Fruit fly (Drosophila melanogaster) whole organism, embryonic: ENCODE data around the gene CG15296.

Experiments used
- Awh ChIP-seq: fragments of 200-800 bp; sonication (Bioruptor generic); IDR thresholded peaks from 2 replicates; pipeline ENCODE4, ENCODE4 v1.3.6; 2022; ENCODE audit warnings: missing biosample characterization, missing genetic modification characterization
- CG13123 ChIP-seq: fragments of 200-800 bp; sonication (Bioruptor generic); optimal IDR thresholded peaks from 2 replicates; lab custom pipeline; 2016; ENCODE audit warnings: missing biosample characterization, missing genetic modification characterization
- CG15514 ChIP-seq: fragments of 200-800 bp; sonication (Bioruptor generic); optimal IDR thresholded peaks from 3 replicates; lab custom pipeline; 2017; ENCODE audit warnings: missing biosample characterization, missing genetic modification characterization, mild to moderate bottlenecking, moderate library complexity, missing genetic modification reagents
- CG16815 ChIP-seq: fragments of 200-800 bp; sonication (Bioruptor generic); optimal IDR thresholded peaks from 3 replicates; lab custom pipeline; 2017; ENCODE audit warnings: missing biosample characterization, mild to moderate bottlenecking, missing genetic modification characterization
- CG2202 ChIP-seq: fragments of 200-800 bp; sonication (Bioruptor generic); optimal IDR thresholded peaks from 2 replicates; lab custom pipeline; 2018; ENCODE audit warnings: missing biosample characterization, mild to moderate bottlenecking, missing genetic modification characterization
- CG34224 ChIP-seq: fragments of 200-800 bp; sonication (Bioruptor generic); IDR thresholded peaks from 3 replicates; pipeline ENCODE4 v1.3.6; 2022; ENCODE audit warnings: missing biosample characterization, missing genetic modification characterization; ENCODE audit not compliant: partially characterized antibody
- CG4328 ChIP-seq: fragments of 200-800 bp; sonication (Bioruptor generic); optimal IDR thresholded peaks from 3 replicates; lab custom pipeline; 2017; ENCODE audit warnings: missing biosample characterization, missing genetic modification reagents, missing genetic modification characterization
- CG43689 ChIP-seq: fragments of 200-800 bp; sonication (Bioruptor generic); IDR thresholded peaks from 2 replicates; pipeline ENCODE4 v1.3.6; 2022; ENCODE audit warnings: missing biosample characterization, missing genetic modification characterization
- CG4707 ChIP-seq: fragments of 200-800 bp; sonication (Bioruptor generic); optimal IDR thresholded peaks from 2 replicates; lab custom pipeline; 2018; ENCODE audit warnings: missing biosample characterization, mild to moderate bottlenecking, missing genetic modification characterization, moderate library complexity
- CG4820 ChIP-seq: fragments of 200-800 bp; sonication (Bioruptor generic); optimal IDR thresholded peaks from 3 replicates; lab custom pipeline; 2016; ENCODE audit warnings: missing biosample characterization, missing genetic modification characterization
- CG6654 ChIP-seq: fragments of 200-800 bp; sonication (Bioruptor generic); optimal IDR thresholded peaks from 2 replicates; lab custom pipeline; 2017; ENCODE audit warnings: missing biosample characterization, mild to moderate bottlenecking, missing genetic modification characterization
- CG6791 ChIP-seq: fragments of 200-800 bp; sonication (Bioruptor generic); IDR thresholded peaks from 3 replicates; pipeline ENCODE4 v1.3.6; 2022; ENCODE audit warnings: missing biosample characterization, missing genetic modification characterization; ENCODE audit not compliant: partially characterized antibody
- CG7839 ChIP-seq: fragments of 200-800 bp; sonication (Bioruptor generic); optimal IDR thresholded peaks from 3 replicates; lab custom pipeline; 2018; ENCODE audit warnings: missing biosample characterization, mild to moderate bottlenecking, missing genetic modification characterization, moderate library complexity
- Camta ChIP-seq: fragments of 200-800 bp; sonication (Bioruptor generic); optimal IDR thresholded peaks from 2 replicates; lab custom pipeline; 2016; ENCODE audit warnings: missing biosample characterization, missing genetic modification characterization
- Dad ChIP-seq: fragments of 200-800 bp; sonication (Bioruptor generic); optimal IDR thresholded peaks from 3 replicates; lab custom pipeline; 2016; ENCODE audit warnings: missing biosample characterization, missing genetic modification characterization
- Deaf1 ChIP-seq: fragments of 200-800 bp; optimal IDR thresholded peaks from 3 replicates; lab custom pipeline; 2019; ENCODE audit warnings: missing biosample characterization, mild to moderate bottlenecking, missing genetic modification characterization, moderate library complexity
- Dip3 ChIP-seq: fragments of 200-800 bp; sonication (Bioruptor generic); optimal IDR thresholded peaks from 3 replicates; lab custom pipeline; 2016; ENCODE audit warnings: missing biosample characterization, missing genetic modification characterization
- Eip74EF ChIP-seq, 2 experiments: fragments of 200-800 bp in 1 of 2; fragments of >200 bp in 1 of 2; sonication (Bioruptor generic) in 1 of 2; optimal IDR thresholded peaks; 2 replicates each; lab custom pipeline; 2017 to 2019; ENCODE audit warnings: missing biosample characterization in 2 of 2, missing genetic modification characterization in 2 of 2, mild to moderate bottlenecking in 1 of 2, moderate library complexity in 1 of 2
- Ets65A ChIP-seq: fragments of 200-800 bp; sonication (Bioruptor generic); peaks from one replicate; lab custom pipeline; 2016; ENCODE audit warnings: missing biosample characterization, missing genetic modification characterization
- Fer2 ChIP-seq: fragments of 200-800 bp; sonication (Bioruptor generic); optimal IDR thresholded peaks from 2 replicates; lab custom pipeline; 2018; ENCODE audit warnings: missing biosample characterization, mild to moderate bottlenecking, missing genetic modification characterization, moderate library complexity
- HmgZ ChIP-seq: fragments of 200-800 bp; sonication (Bioruptor generic); optimal IDR thresholded peaks from 2 replicates; lab custom pipeline; 2018; ENCODE audit warnings: missing biosample characterization, mild to moderate bottlenecking, missing genetic modification characterization
- Rfx ChIP-seq: fragments of 200-800 bp; sonication (Bioruptor generic); IDR thresholded peaks from 2 replicates; pipeline ENCODE4 v1.3.6; 2022; ENCODE audit warnings: missing biosample characterization, missing genetic modification characterization
- Sox100B ChIP-seq: fragments of 200-800 bp; sonication (Bioruptor generic); optimal IDR thresholded peaks from 3 replicates; lab custom pipeline; 2018; ENCODE audit warnings: missing biosample characterization, mild to moderate bottlenecking, missing genetic modification characterization
- Ssrp ChIP-seq: fragments of 200-800 bp; sonication (Bioruptor generic); optimal IDR thresholded peaks from 2 replicates; lab custom pipeline; 2018; ENCODE audit warnings: missing biosample characterization, mild to moderate bottlenecking, missing genetic modification characterization, moderate library complexity
- YL-1 ChIP-seq: fragments of 200-800 bp; sonication (Bioruptor generic); optimal IDR thresholded peaks from 3 replicates; lab custom pipeline; 2017; ENCODE audit warnings: missing biosample characterization, mild to moderate bottlenecking, missing genetic modification characterization
- aop ChIP-seq: fragments of 200-800 bp; sonication (Bioruptor generic); IDR thresholded peaks from 2 replicates; pipeline ENCODE4 v1.3.6; 2022; ENCODE audit warnings: missing biosample characterization, missing genetic modification characterization
- cg ChIP-seq: fragments of 200-800 bp; sonication (Bioruptor generic); optimal IDR thresholded peaks from 3 replicates; lab custom pipeline; 2019; ENCODE audit warnings: missing biosample characterization, mild to moderate bottlenecking, missing genetic modification characterization, moderate library complexity
- chinmo ChIP-seq: fragments of 200-800 bp; sonication (Bioruptor generic); IDR thresholded peaks from 4 replicates; pipeline ENCODE4 v1.3.6; 2022; ENCODE audit warnings: missing biosample characterization, missing genetic modification characterization; ENCODE audit not compliant: partially characterized antibody
- corto ChIP-seq: fragments of 200-800 bp; sonication (Bioruptor generic); optimal IDR thresholded peaks from 2 replicates; lab custom pipeline; 2016; ENCODE audit warnings: missing biosample characterization, mild to moderate bottlenecking, missing genetic modification characterization, moderate library complexity
- croc ChIP-seq: fragments of 200-800 bp; sonication (Bioruptor generic); conservative IDR thresholded peaks from 3 replicates; pipeline ENCODE4 v1.3.6; 2022; ENCODE audit warnings: missing biosample characterization, missing genetic modification characterization
- en ChIP-seq: fragments of 200-800 bp; sonication (Bioruptor generic); optimal IDR thresholded peaks from 2 replicates; lab custom pipeline; 2016; ENCODE audit warnings: missing biosample characterization, missing genetic modification characterization
- eyg ChIP-seq: fragments of 200-800 bp; sonication (Bioruptor generic); optimal IDR thresholded peaks from 3 replicates; lab custom pipeline; 2016; ENCODE audit warnings: missing biosample characterization, missing genetic modification characterization
- grau ChIP-seq: fragments of 200-800 bp; optimal IDR thresholded peaks from 3 replicates; lab custom pipeline; 2019; ENCODE audit warnings: missing biosample characterization, mild to moderate bottlenecking, missing genetic modification characterization, moderate library complexity
- grn ChIP-seq: fragments of 200-800 bp; sonication (Bioruptor generic); optimal IDR thresholded peaks from 3 replicates; lab custom pipeline; 2017; ENCODE audit warnings: missing biosample characterization, missing genetic modification characterization
- jigr1 ChIP-seq: fragments of 200-800 bp; sonication (Bioruptor generic); IDR thresholded peaks from 3 replicates; pipeline ENCODE4 v1.3.6; 2022; ENCODE audit warnings: missing biosample characterization, missing genetic modification characterization
- kah ChIP-seq: fragments of 200-800 bp; sonication (Bioruptor generic); optimal IDR thresholded peaks from 2 replicates; lab custom pipeline; 2018; ENCODE audit warnings: missing biosample characterization, mild to moderate bottlenecking, missing genetic modification characterization
- kay ChIP-seq: fragments of 200-800 bp; sonication (Bioruptor generic); optimal IDR thresholded peaks from 2 replicates; lab custom pipeline; 2016; ENCODE audit warnings: missing biosample characterization, missing genetic modification characterization
- lilli ChIP-seq: fragments of 200-800 bp; sonication (Bioruptor generic); optimal IDR thresholded peaks from 3 replicates; lab custom pipeline; 2016; ENCODE audit warnings: missing biosample characterization, missing genetic modification characterization
- maf-S ChIP-seq: fragments of 200-800 bp; sonication (Bioruptor generic); optimal IDR thresholded peaks from 2 replicates; lab custom pipeline; 2016; ENCODE audit warnings: missing biosample characterization, missing genetic modification characterization
- oc ChIP-seq: fragments of 200-800 bp; sonication (Bioruptor generic); optimal IDR thresholded peaks from 2 replicates; lab custom pipeline; 2018; ENCODE audit warnings: missing biosample characterization, mild to moderate bottlenecking, missing genetic modification characterization, moderate library complexity
- salm ChIP-seq: fragments of 200-800 bp; sonication (Bioruptor generic); optimal IDR thresholded peaks from 2 replicates; lab custom pipeline; 2018; ENCODE audit warnings: missing biosample characterization, mild to moderate bottlenecking, missing genetic modification characterization
- schlank ChIP-seq: fragments of 200-800 bp; sonication (Bioruptor generic); optimal IDR thresholded peaks from 2 replicates; lab custom pipeline; 2018; ENCODE audit warnings: missing biosample characterization, mild to moderate bottlenecking, missing genetic modification characterization
- sens-2 ChIP-seq: fragments of 200-800 bp; sonication (Bioruptor generic); IDR thresholded peaks from 2 replicates; pipeline ENCODE4 v1.3.6; 2022; ENCODE audit warnings: missing biosample characterization, missing genetic modification characterization
- toy ChIP-seq: fragments of 200-800 bp; sonication (Bioruptor generic); IDR thresholded peaks from 2 replicates; pipeline ENCODE4 v1.3.6; 2022; ENCODE audit warnings: missing biosample characterization, missing genetic modification characterization
- trem ChIP-seq: fragments of 200-800 bp; optimal IDR thresholded peaks from 3 replicates; lab custom pipeline; 2019; ENCODE audit warnings: missing biosample characterization, mild to moderate bottlenecking, missing genetic modification characterization, moderate library complexity
- tup ChIP-seq: fragments of 200-800 bp; sonication (Bioruptor generic); optimal IDR thresholded peaks from 2 replicates; lab custom pipeline; 2016; ENCODE audit warnings: missing biosample characterization, mild to moderate bottlenecking, missing genetic modification characterization, moderate library complexity
- unpg ChIP-seq: fragments of 200-800 bp; sonication (Bioruptor generic); optimal IDR thresholded peaks from 3 replicates; lab custom pipeline; 2018; ENCODE audit warnings: missing biosample characterization, mild to moderate bottlenecking, missing genetic modification characterization, moderate library complexity
- vfl ChIP-seq: fragments of 200-800 bp; sonication (Bioruptor generic); optimal IDR thresholded peaks from 2 replicates; lab custom pipeline; 2016; ENCODE audit warnings: missing biosample characterization, missing genetic modification characterization
- wdn ChIP-seq: fragments of 200-800 bp; sonication (Bioruptor generic); IDR thresholded peaks from 2 replicates; pipeline ENCODE4 v1.3.6; 2022; ENCODE audit warnings: missing biosample characterization, missing genetic modification characterization
- wek ChIP-seq: fragments of 200-800 bp; sonication (Bioruptor generic); optimal IDR thresholded peaks from 3 replicates; lab custom pipeline; 2018; ENCODE audit warnings: missing biosample characterization, mild to moderate bottlenecking, missing genetic modification characterization, moderate library complexity
- z ChIP-seq: fragments of 200-800 bp; sonication (Bioruptor generic); IDR thresholded peaks from 3 replicates; pipeline ENCODE4 v1.3.6; 2022; ENCODE audit warnings: missing biosample characterization, missing genetic modification characterization

The CG15296 gene

DNA sequence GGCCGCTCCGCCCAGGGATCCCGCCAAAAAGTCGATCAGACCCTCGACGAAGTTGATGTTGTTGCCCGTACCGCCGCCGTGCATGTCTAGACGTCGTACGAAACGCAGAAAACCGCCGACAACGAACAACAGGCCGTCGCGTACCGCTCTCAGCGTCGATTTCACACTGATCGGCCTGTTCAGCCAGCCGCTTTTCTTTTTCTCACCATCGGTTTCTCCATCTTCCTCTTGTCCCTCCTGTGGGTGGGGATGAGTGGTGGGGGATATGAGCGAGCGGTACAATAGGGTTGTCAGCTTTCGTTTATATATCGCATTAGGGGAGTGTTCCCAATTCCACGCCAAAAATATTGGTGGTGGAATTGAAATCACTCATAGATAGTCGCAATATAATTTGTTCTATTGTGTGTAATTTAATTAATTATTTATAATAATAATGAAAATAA, 35.1 kb upstream of the CG15296 start (continued):
- TF ChIP-seq en (GFP tag; lab: Kevin White, UChicago) (no peak), CG15514 (peak; percentile 12), tup (no peak), Eip74EF (GFP tag; optimal IDR thresholded peaks at IDR 0.05; lab: Kevin White, UChicago) (no peak), CG2202 (no peak), HmgZ (tag; lab: Kevin White, UChicago) (peak; percentile 2), aop (no peak), chinmo (GFP tag; lab: Robert Waterston, UW) (no peak), CG4328 (GFP tag; lab: Kevin White, UChicago) (peak; percentile 4), corto (no peak), toy (GFP tag; lab: Robert Waterston, UW) (no peak), salm (tag; lab: Kevin White, UChicago) (no peak), Camta (GFP tag; lab: Kevin White, UChicago) (no peak), YL-1 (GFP tag; lab: Kevin White, UChicago) (no peak), Dip3 (no peak), oc (no peak), Awh (no peak), kay (no peak), wek (no peak), CG16815 (GFP tag; lab: Kevin White, UChicago) (peak; percentile 13), z (no peak), vfl (GFP tag; lab: Kevin White, UChicago) (peak; percentile 4), Sox100B (GFP tag; lab: Kevin White, UChicago) (peak; percentile 45), Fer2 (tag; lab: Kevin White, UChicago) (no peak), Ets65A (GFP tag; lab: Kevin White, UChicago) (peak; percentile 61), CG4707 (GFP tag; lab: Kevin White, UChicago) (no peak), trem (tag; lab: Kevin White, UChicago) (no peak), grn (GFP tag; lab: Kevin White, UChicago) (no peak), CG6654 (GFP tag; lab: Kevin White, UChicago) (no peak), eyg (GFP tag; lab: Kevin White, UChicago) (no peak), Deaf1 (tag; lab: Kevin White, UChicago) (peak; percentile 60), CG6791 (GFP tag; lab: Robert Waterston, UW) (peak; percentile 12), unpg (peak; percentile 20), Rfx (GFP tag; lab: Robert Waterston, UW) (peak; percentile 73), CG7839 (peak; percentile 46), CG34224 (no peak), Ssrp (tag; lab: Kevin White, UChicago) (peak; percentile 37), maf-S (peak; percentile 13), wdn (GFP tag; lab: Robert Waterston, UW) (0 out of 2 replicates have a peak, but pooled peaks have one; percentile 23), CG13123 (GFP tag; lab: Kevin White, UChicago) (no peak), croc (no peak), CG43689 (no peak), cg (no peak), Dad (GFP tag; lab: Kevin White, UChicago) (no peak), lilli (GFP tag; lab: Kevin White, UChicago) (peak; percentile 31), jigr1 (GFP tag; lab: Robert Waterston, UW) (no peak), sens-2 (GFP tag; lab: Robert Waterston, UW) (no peak), CG4820 (GFP tag; lab: Kevin White, UChicago) (peak; percentile 18), grau (tag; lab: Kevin White, UChicago) (peak; percentile 52), kah (GFP tag; lab: Kevin White, UChicago) (no peak), schlank (tag; lab: Kevin White, UChicago) (no peak)
